Fruit fly (Drosophila melanogaster): ENCODE measurements around the gene Grip91.

The Grip91 gene

dm6 chrX:13783534-13783949, 39.1 kb upstream of the Grip91 start, which contains the start of gene inaE (continued):
- TF ChIP-seq CG8632 (GFP tag; optimal IDR thresholded peaks at IDR 0.05) (no peak), CG11902 (GFP tag; optimal IDR thresholded peaks at IDR 0.05) (no peak), CG8119 (GFP tag; IDR thresholded peaks at IDR 0.05) (0 out of 3 replicates have a peak, but pooled peaks have one; percentile 12), pdm3 (GFP tag; optimal IDR thresholded peaks at IDR 0.05) (no peak), CG10669 (GFP tag; optimal IDR thresholded peaks at IDR 0.05) (no peak), CG9139 (GFP tag; optimal IDR thresholded peaks at IDR 0.05) (no peak), Sox102F (GFP tag; optimal IDR thresholded peaks at IDR 0.05) (no peak), CG6808 (GFP tag; optimal IDR thresholded peaks at IDR 0.05) (peak; percentile 18), dac (GFP tag; optimal IDR thresholded peaks at IDR 0.05) (peak; percentile 15), lz (GFP tag; optimal IDR thresholded peaks at IDR 0.05) (no peak), Lpt (GFP tag; optimal IDR thresholded peaks at IDR 0.05) (no peak), CG11294 (GFP tag; IDR thresholded peaks at IDR 0.05) (no peak), acj6 (GFP tag; optimal IDR thresholded peaks at IDR 0.05) (no peak), Ets96B (tag; optimal IDR thresholded peaks at IDR 0.05) (no peak), Hr38 (GFP tag; optimal IDR thresholded peaks at IDR 0.05) (no peak), CG8319 (GFP tag; optimal IDR thresholded peaks at IDR 0.05) (no peak), CG34406 (GFP tag; optimal IDR thresholded peaks at IDR 0.05) (no peak), OdsH (GFP tag; optimal IDR thresholded peaks at IDR 0.05) (no peak), Sox14 (GFP tag; optimal IDR thresholded peaks at IDR 0.05) (peak; percentile 38), Eip75B (GFP tag; optimal IDR thresholded peaks at IDR 0.05) (no peak), ss (GFP tag; optimal IDR thresholded peaks at IDR 0.05) (peak in 1 of 2 experiments; percentile 23), Ets21C (GFP tag; optimal IDR thresholded peaks at IDR 0.05) (no peak), Gug (GFP tag; IDR thresholded peaks at IDR 0.05) (no peak), Eip93F (GFP tag; optimal IDR thresholded peaks at IDR 0.05) (no peak), Eip78C (GFP tag) (peak; percentile 1), Blimp-1 (GFP tag; optimal IDR thresholded peaks at IDR 0.05) (peak; percentile 91), CG6854 (GFP tag; optimal IDR thresholded peaks at IDR 0.05) (peak; percentile 10), fd59A (GFP tag; optimal IDR thresholded peaks at IDR 0.05) (no peak), Sox15 (GFP tag; optimal IDR thresholded peaks at IDR 0.05) (no peak), net (GFP tag; optimal IDR thresholded peaks at IDR 0.05) (peak; percentile 9), Hr4 (GFP tag; optimal IDR thresholded peaks at IDR 0.05) (no peak), CG6163 (GFP tag; IDR thresholded peaks at IDR 0.05) (0 out of 3 replicates have a peak, but pooled peaks have one; percentile 45), CG4318 (GFP tag; optimal IDR thresholded peaks at IDR 0.05) (no peak), fd85E (GFP tag; optimal IDR thresholded peaks at IDR 0.05) (no peak), CG11762 (GFP tag; optimal IDR thresholded peaks at IDR 0.05; ENCODE audit: insufficient read depth) (no peak), fkh (GFP tag; optimal IDR thresholded peaks at IDR 0.05) (peak; percentile 26)

- TF ChIP-seq Hr38 (GFP tag; optimal IDR thresholded peaks at IDR 0.05) (no peak), CG10631 (GFP tag; optimal IDR thresholded peaks at IDR 0.05) (peak; percentile 63), CG4318 (GFP tag; optimal IDR thresholded peaks at IDR 0.05) (no peak), Blimp-1 (GFP tag; optimal IDR thresholded peaks at IDR 0.05) (peak; percentile 36), CG6163 (GFP tag; IDR thresholded peaks at IDR 0.05) (peak; percentile 81; the same call in 2 of the 3 replicates), CG11902 (GFP tag; optimal IDR thresholded peaks at IDR 0.05) (no peak), CG16779 (tag; optimal IDR thresholded peaks at IDR 0.05) (peak; percentile 52), dac (GFP tag; optimal IDR thresholded peaks at IDR 0.05) (peak; percentile 28), CG8632 (GFP tag; optimal IDR thresholded peaks at IDR 0.05) (peak; percentile 12), Hr39 (GFP tag; optimal IDR thresholded peaks at IDR 0.05) (peak; percentile 64), Hr4 (GFP tag; optimal IDR thresholded peaks at IDR 0.05) (peak; percentile 58), CG6792 (GFP tag; optimal IDR thresholded peaks at IDR 0.05) (peak; percentile 43), lz (GFP tag; optimal IDR thresholded peaks at IDR 0.05) (peak; percentile 72), Eip75B (GFP tag; optimal IDR thresholded peaks at IDR 0.05) (peak; percentile 67), Ets96B (tag; optimal IDR thresholded peaks at IDR 0.05) (peak; percentile 37), CG11294 (GFP tag; IDR thresholded peaks at IDR 0.05) (no peak; the same call in 1 of the 2 replicates), Gug (GFP tag; IDR thresholded peaks at IDR 0.05) (peak; percentile 58), acj6 (GFP tag; optimal IDR thresholded peaks at IDR 0.05) (peak; percentile 57), Smox (GFP tag; optimal IDR thresholded peaks at IDR 0.05) (peak; percentile 64), CG9139 (GFP tag; optimal IDR thresholded peaks at IDR 0.05) (peak; percentile 62), Met (GFP tag; optimal IDR thresholded peaks at IDR 0.05) (peak; percentile 62), cyc (GFP tag; optimal IDR thresholded peaks at IDR 0.05) (peak; percentile 53), Sox15 (GFP tag; optimal IDR thresholded peaks at IDR 0.05) (peak; percentile 36), CG31627 (GFP tag; optimal IDR thresholded peaks at IDR 0.05) (peak; percentile 63), Lpt (GFP tag; optimal IDR thresholded peaks at IDR 0.05) (peak; percentile 32), CG10669 (GFP tag; optimal IDR thresholded peaks at IDR 0.05) (peak; percentile 50), Sox14 (GFP tag; optimal IDR thresholded peaks at IDR 0.05) (peak; percentile 71), vri (GFP tag; optimal IDR thresholded peaks at IDR 0.05) (peak; percentile 43), CG1621 (tag; optimal IDR thresholded peaks at IDR 0.05) (peak; percentile 26), achi (GFP tag; optimal IDR thresholded peaks at IDR 0.05) (peak; percentile 38)
Measured at dm6 chrX:13781739-13782502, 37.4 kb upstream of the Grip91 start, which contains the start of the genes CtsB and amrt. CtsB (minus strand) TSS chrX:13782170. amrt (plus strand) TSS chrX:13782459.

All from whole organism, prepupa.